Fruit fly (Drosophila melanogaster): ENCODE data around the gene Tusp.

DNA sequence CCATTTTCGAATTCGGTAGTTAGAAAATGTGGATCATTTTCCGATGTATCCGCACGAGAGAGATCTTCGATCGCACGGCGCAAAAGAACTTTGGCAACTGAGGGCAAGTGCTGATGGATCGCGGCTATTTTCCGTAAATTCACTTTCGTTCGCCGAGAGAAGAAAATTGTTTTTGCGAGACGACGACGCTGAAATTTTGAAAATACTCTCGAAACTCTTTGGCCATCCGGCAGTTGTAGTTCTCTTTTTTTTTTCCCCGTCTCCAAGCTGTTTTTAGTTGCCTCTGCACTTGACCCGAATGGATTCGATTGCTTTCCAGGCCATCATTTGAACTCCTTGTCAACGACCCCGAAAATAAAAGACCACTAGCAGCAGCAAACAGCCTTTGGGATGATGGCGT, 18.2 kb downstream of the Tusp start, which contains the start of gene CG5612:
- no peak for TF ChIP-seq EcR (GFP tag; optimal IDR thresholded peaks at IDR 0.05)
- no peak for TF ChIP-seq rn (GFP tag; IDR thresholded peaks at IDR 0.05)
- no peak for TF ChIP-seq CG8301 (tag; optimal IDR thresholded peaks at IDR 0.05)
- no peak for TF ChIP-seq CG8159 (tag; optimal IDR thresholded peaks at IDR 0.05)
- no peak for TF ChIP-seq Ets98B (GFP tag; IDR thresholded peaks at IDR 0.05)
